Fruit fly (Drosophila melanogaster): ENCODE data around the gene CG4928.

The CG4928 gene

DNA sequence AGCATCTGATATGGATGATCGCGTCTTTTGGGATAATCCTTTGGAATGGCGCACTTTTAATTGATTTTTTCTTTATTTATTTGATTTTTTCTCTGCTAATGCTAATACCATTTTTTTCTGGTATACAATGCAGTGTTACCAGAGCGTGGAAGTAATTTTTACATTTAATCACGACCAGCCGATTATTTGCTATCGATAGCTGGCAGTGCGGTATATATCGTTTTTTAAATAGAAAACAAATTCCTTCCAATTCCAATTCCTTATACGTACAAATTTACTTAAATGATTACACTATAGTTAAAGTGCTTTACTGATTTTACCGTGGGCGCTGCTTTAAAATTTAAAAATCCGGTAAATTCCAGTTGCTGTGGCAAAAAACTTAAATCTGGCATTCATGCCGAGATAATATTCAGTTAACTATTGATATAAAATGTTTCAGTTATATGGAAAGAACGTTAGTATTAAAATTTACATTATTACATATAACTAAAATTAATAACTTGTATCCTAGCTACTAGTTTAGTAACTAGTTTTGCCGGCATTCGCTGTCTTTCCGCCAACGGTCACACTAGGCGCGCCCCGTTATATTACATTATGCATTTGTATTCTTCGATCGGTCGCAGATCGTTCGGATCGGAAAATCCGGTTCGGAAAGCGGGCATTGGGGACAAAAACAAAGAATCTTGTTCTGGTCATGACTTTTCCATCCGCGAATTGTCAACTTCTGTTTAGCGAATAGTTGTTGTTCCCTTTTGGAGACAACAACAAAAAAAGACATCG, 29.9 kb downstream of the CG4928 start, which contains the start of the genes CG13001 and RhoGAP15B (continued):
- TF ChIP-seq pzg (GFP tag; optimal IDR thresholded peaks at IDR 0.05): peak; percentile 54
- 0 out of 2 replicates have a peak, but pooled peaks have one; percentile 7 for TF ChIP-seq onecut (GFP tag; IDR thresholded peaks at IDR 0.05)
- no peak for TF ChIP-seq CG8359 (GFP tag; optimal IDR thresholded peaks at IDR 0.05; ENCODE audit: borderline replicate concordance)
- peak; percentile 58; the same call in 1 of the 3 replicates for TF ChIP-seq Doc3 (GFP tag; IDR thresholded peaks at IDR 0.05; ENCODE audit: partially characterized antibody)
- peak; percentile 59 for TF ChIP-seq nerfin-2 (GFP tag; IDR thresholded peaks at IDR 0.05; ENCODE audit: partially characterized antibody)
- no peak for TF ChIP-seq CG9817 (tag; optimal IDR thresholded peaks at IDR 0.05)
- TF ChIP-seq CG14441 (GFP tag; IDR thresholded peaks at IDR 0.05): peak; percentile 15; the same call in 1 of the 2 replicates
- peak; percentile 5 for TF ChIP-seq Ets97D (GFP tag; optimal IDR thresholded peaks at IDR 0.05)
- peak; percentile 67 for TF ChIP-seq E2f2 (GFP tag; IDR thresholded peaks at IDR 0.05)
- peak; percentile 78 for TF ChIP-seq Bgb (GFP tag; IDR thresholded peaks at IDR 0.05; ENCODE audit: partially characterized antibody)
- TF ChIP-seq chinmo (GFP tag; IDR thresholded peaks at IDR 0.05; ENCODE audit: partially characterized antibody): peak; percentile 14; the same call in 1 of the 4 replicates
- peak; percentile 6 for TF ChIP-seq CG18262 (tag; optimal IDR thresholded peaks at IDR 0.05)
- no peak for TF ChIP-seq emc (GFP tag; optimal IDR thresholded peaks at IDR 0.05)
- no peak for TF ChIP-seq CG4730 (GFP tag; IDR thresholded peaks at IDR 0.05)
- TF ChIP-seq phol (tag; optimal IDR thresholded peaks at IDR 0.05): peak; percentile 16
- peak; percentile 61 for TF ChIP-seq CG7963 (GFP tag; IDR thresholded peaks at IDR 0.05; ENCODE audit: partially characterized antibody)
- TF ChIP-seq BEAF-32 (GFP tag; optimal IDR thresholded peaks at IDR 0.05): peak; percentile 90
- no peak for TF ChIP-seq CG1832 (GFP tag; optimal IDR thresholded peaks at IDR 0.05)
- TF ChIP-seq CG17361 (GFP tag; IDR thresholded peaks at IDR 0.05): 0 out of 3 replicates have a peak, but pooled peaks have one; percentile 46
- TF ChIP-seq CG16815 (GFP tag; optimal IDR thresholded peaks at IDR 0.05): no peak
- no peak for TF ChIP-seq danr (GFP tag; IDR thresholded peaks at IDR 0.05)
- TF ChIP-seq insv (GFP tag; optimal IDR thresholded peaks at IDR 0.05): no peak
- TF ChIP-seq ap (GFP tag; IDR thresholded peaks at IDR 0.05): no peak
- TF ChIP-seq CoRest (tag; optimal IDR thresholded peaks at IDR 0.05): peak; percentile 18
- TF ChIP-seq hb (GFP tag; IDR thresholded peaks at IDR 0.05; ENCODE audit: partially characterized antibody): peak; percentile 61; the same call in 1 of the 3 replicates
- peak; percentile 28; the same call in 1 of the 2 replicates for TF ChIP-seq CG32767 (GFP tag; IDR thresholded peaks at IDR 0.05)
- TF ChIP-seq Opbp (GFP tag; IDR thresholded peaks at IDR 0.05; ENCODE audit: partially characterized antibody): peak; percentile 86
- peak; percentile 88 for TF ChIP-seq amos (GFP tag; IDR thresholded peaks at IDR 0.05; ENCODE audit: partially characterized antibody)
- peak; percentile 43; the same call in 2 of the 3 replicates for TF ChIP-seq mld (GFP tag; IDR thresholded peaks at IDR 0.05; ENCODE audit: partially characterized antibody)
- no peak for TF ChIP-seq CG13123 (GFP tag; optimal IDR thresholded peaks at IDR 0.05)
- TF ChIP-seq CG18599 (GFP tag; optimal IDR thresholded peaks at IDR 0.05): no peak
- TF ChIP-seq CG3163 (GFP tag; optimal IDR thresholded peaks at IDR 0.05): no peak
- TF ChIP-seq Dp (GFP tag; optimal IDR thresholded peaks at IDR 0.05): peak; percentile 56
- no peak for TF ChIP-seq CkIIα-i1 (GFP tag; IDR thresholded peaks at IDR 0.05)
- peak; percentile 25 for TF ChIP-seq CG15514 (GFP tag; optimal IDR thresholded peaks at IDR 0.05)
- no peak for TF ChIP-seq bigmax (GFP tag; optimal IDR thresholded peaks at IDR 0.05)
- TF ChIP-seq knrl (GFP tag; IDR thresholded peaks at IDR 0.05; ENCODE audit: partially characterized antibody): peak; percentile 82
- TF ChIP-seq CG9797 (GFP tag; optimal IDR thresholded peaks at IDR 0.05): peak; percentile 62
- TF ChIP-seq CG10267 (tag; optimal IDR thresholded peaks at IDR 0.05): peak; percentile 16
- TF ChIP-seq pum (GFP tag; optimal IDR thresholded peaks at IDR 0.05): no peak
- peak; percentile 88 for TF ChIP-seq MESR4 (GFP tag; optimal IDR thresholded peaks at IDR 0.05)
- peak; percentile 6 for TF ChIP-seq gem (tag; optimal IDR thresholded peaks at IDR 0.05)
- TF ChIP-seq Vsx1 (GFP tag; optimal IDR thresholded peaks at IDR 0.05): no peak
- peak; percentile 52 for TF ChIP-seq ato (GFP tag; IDR thresholded peaks at IDR 0.05; ENCODE audit: partially characterized antibody)
- peak; percentile 83 for TF ChIP-seq bbx (GFP tag; IDR thresholded peaks at IDR 0.05; ENCODE audit: partially characterized antibody)
- no peak for TF ChIP-seq mirr (GFP tag; optimal IDR thresholded peaks at IDR 0.05)
